Worm (Caenorhabditis elegans) whole organism, young adult: ENCODE data around the gene R09H10.1.

Experiments used
- egrh-3 ChIP-seq: fragments of 200-800 bp; sonication (Bioruptor generic); IDR thresholded peaks from 2 replicates; pipeline ENCODE4 v1.3.6; 2022; ENCODE audit warnings: missing genetic modification reagents, missing genetic modification characterization, missing compliant biosample characterization
- ets-4 ChIP-seq: fragments of 200-800 bp; sonication (Bioruptor generic); optimal IDR thresholded peaks from 2 replicates; lab custom pipeline; 2018; ENCODE audit warnings: mild to moderate bottlenecking, missing genetic modification characterization, missing compliant biosample characterization
- fkh-3 ChIP-seq: sonication (generic microtip); optimal IDR thresholded peaks from 2 replicates; lab custom pipeline; 2016; ENCODE audit warnings: mild to moderate bottlenecking, missing genetic modification characterization, missing compliant biosample characterization
- hmg-20 ChIP-seq: fragments of 200-800 bp; sonication (Bioruptor generic); IDR thresholded peaks from 2 replicates; pipeline ENCODE4 v1.3.6; 2022; ENCODE audit warnings: missing genetic modification reagents, missing genetic modification characterization, missing compliant biosample characterization
- let-607 ChIP-seq, 2 experiments: fragments of 200-800 bp in 1 of 2; sonication (Bioruptor generic) in 1 of 2; sonication (generic microtip) in 1 of 2; optimal IDR thresholded peaks; 2 replicates each; lab custom pipeline; 2016 to 2018; ENCODE audit warnings: mild to moderate bottlenecking in 2 of 2, missing compliant biosample characterization in 2 of 2, missing genetic modification characterization in 2 of 2, moderate library complexity in 2 of 2, missing genotype in 1 of 2

ce11 chrIV:10567822-10568221 is 32.3 kb upstream of the R09H10.1 start:
- TF ChIP-seq ets-4 (GFP tag; lab: Kevin White, UChicago) (no peak), hmg-20 (no peak), fkh-3 (no peak), let-607 (tag; optimal IDR thresholded peaks at IDR 0.05; lab: Kevin White, UChicago) (no peak), egrh-3 (GFP tag; lab: Robert Waterston, UW) (no peak)
